Worm (Caenorhabditis elegans): Measurements from ENCODE around the gene his-1.

Gene his-1

ce11 chrV:16071167-16071566 lies 28.8 kb downstream of the his-1 start, which contains the start of gene nhr-176:
Gene nhr-176 (plus strand): TSS chrV:16071325.
- no peak for TF ChIP-seq ceh-62 (tag; optimal IDR thresholded peaks at IDR 0.05)
- TF ChIP-seq Y75B8A.6 (GFP tag; IDR thresholded peaks at IDR 0.05) = no peak
- no peak for TF ChIP-seq ztf-11 (tag; optimal IDR thresholded peaks at IDR 0.05)
- TF ChIP-seq nhr-102 (tag; optimal IDR thresholded peaks at IDR 0.05) = no peak
- peak; percentile 23 for TF ChIP-seq pqm-1 (tag; optimal IDR thresholded peaks at IDR 0.05)
- TF ChIP-seq daf-16 (GFP tag; optimal IDR thresholded peaks at IDR 0.05) = no peak
- peak; percentile 54 for TF ChIP-seq daf-16 (tag; optimal IDR thresholded peaks at IDR 0.05)
- TF ChIP-seq ztf-7 (tag; optimal IDR thresholded peaks at IDR 0.05) = no peak
- TF ChIP-seq F49E8.2 (tag; optimal IDR thresholded peaks at IDR 0.05; ENCODE audit: borderline replicate concordance) = no peak
- peak; percentile 43 for TF ChIP-seq dve-1 (tag; optimal IDR thresholded peaks at IDR 0.05; ENCODE audit: insufficient read depth)
- no peak for TF ChIP-seq dpl-1 (GFP tag; optimal IDR thresholded peaks at IDR 0.05)
- TF ChIP-seq F37D6.2 (tag; optimal IDR thresholded peaks at IDR 0.05) = no peak
- no peak for TF ChIP-seq ama-1 (optimal IDR thresholded peaks at IDR 0.05)
- TF ChIP-seq hif-1 (tag; optimal IDR thresholded peaks at IDR 0.05) = no peak
- TF ChIP-seq ZK546.5 (tag; optimal IDR thresholded peaks at IDR 0.05) = no peak
- TF ChIP-seq dmd-6 (GFP tag; IDR thresholded peaks at IDR 0.05) = peak; percentile 40; the same call in 1 of the 2 replicates
- no peak for TF ChIP-seq ceh-82 (tag; optimal IDR thresholded peaks at IDR 0.05)
- no peak for TF ChIP-seq dmd-8 (GFP tag; IDR thresholded peaks at IDR 0.05)
- TF ChIP-seq ces-1 (GFP tag; optimal IDR thresholded peaks at IDR 0.05) = no peak
- no peak for TF ChIP-seq T20F7.1 (GFP tag; optimal IDR thresholded peaks at IDR 0.05)
- TF ChIP-seq saeg-2 (GFP tag; IDR thresholded peaks at IDR 0.05) = no peak
- no peak for TF ChIP-seq pha-4 (GFP tag; IDR thresholded peaks at IDR 0.05)
- TF ChIP-seq pha-4 (tag; optimal IDR thresholded peaks at IDR 0.05) = no peak
- peak; percentile 89 for TF ChIP-seq nhr-28 (tag; optimal IDR thresholded peaks at IDR 0.05)
- peak in 1 of 2 experiments; percentile 62 for TF ChIP-seq unc-62 (GFP tag; optimal IDR thresholded peaks at IDR 0.05 in 1 of 2)
- TF ChIP-seq unc-62 (tag; optimal IDR thresholded peaks at IDR 0.05) = no peak

ce11 chrV:16073856-16074255 lies 31.5 kb downstream of the his-1 start, which contains the start of gene srj-10:
Gene srj-10 (minus strand): TSS chrV:16073956.
- TF ChIP-seq pqm-1 (tag; optimal IDR thresholded peaks at IDR 0.05) (no peak), dve-1 (tag; optimal IDR thresholded peaks at IDR 0.05; ENCODE audit: insufficient read depth) (no peak), daf-12 (tag; optimal IDR thresholded peaks at IDR 0.05) (no peak), nhr-102 (tag; optimal IDR thresholded peaks at IDR 0.05) (no peak), F49E8.2 (tag; optimal IDR thresholded peaks at IDR 0.05; ENCODE audit: borderline replicate concordance) (no peak), ceh-44 (GFP tag; IDR thresholded peaks at IDR 0.05) (no peak), ctbp-1 (GFP tag; IDR thresholded peaks at IDR 0.05) (no peak), madf-5 (GFP tag; IDR thresholded peaks at IDR 0.05) (no peak), unc-62 (GFP tag; optimal IDR thresholded peaks at IDR 0.05 in 1 of 2) (no peak), unc-62 (tag; optimal IDR thresholded peaks at IDR 0.05) (no peak), nhr-41 (GFP tag; IDR thresholded peaks at IDR 0.05) (no peak), set-16 (GFP tag; IDR thresholded peaks at IDR 0.05) (no peak), cey-2 (tag; optimal IDR thresholded peaks at IDR 0.05; ENCODE audit: borderline replicate concordance, insufficient read depth) (no peak)

ce11 chrV:16075250-16075709 lies 33.0 kb downstream of the his-1 start, which contains the start of the genes F14H3.12 and srj-29:
Gene F14H3.12 (minus strand): TSS chrV:16075323.
Gene srj-29 (plus strand): TSS chrV:16075659.
- no peak for TF ChIP-seq Y5F2A.4 (GFP tag; optimal IDR thresholded peaks at IDR 0.05)
- TF ChIP-seq mdl-1 (tag; optimal IDR thresholded peaks at IDR 0.05) = no peak
- no peak for TF ChIP-seq nhr-41 (GFP tag; IDR thresholded peaks at IDR 0.05)
- TF ChIP-seq Y75B8A.6 (GFP tag; IDR thresholded peaks at IDR 0.05) = no peak
- no peak for TF ChIP-seq lin-29 (GFP tag; IDR thresholded peaks at IDR 0.05)
- no peak for TF ChIP-seq lin-39 (tag; optimal IDR thresholded peaks at IDR 0.05)
- TF ChIP-seq madf-9 (GFP tag; conservative IDR thresholded peaks at IDR 0.05) = no peak
- TF ChIP-seq hlh-30 (tag; optimal IDR thresholded peaks at IDR 0.05; ENCODE audit: insufficient read depth) = no peak
- TF ChIP-seq dmd-6 (GFP tag; IDR thresholded peaks at IDR 0.05) = peak; percentile 74
- no peak for TF ChIP-seq Y105C5A.15 (GFP tag; IDR thresholded peaks at IDR 0.05)
- no peak for TF ChIP-seq php-3 (GFP tag; IDR thresholded peaks at IDR 0.05)
- no peak for TF ChIP-seq nhr-11 (tag; optimal IDR thresholded peaks at IDR 0.05)
- no peak for TF ChIP-seq ctbp-1 (GFP tag; IDR thresholded peaks at IDR 0.05)
- peak; percentile 74 for TF ChIP-seq nhr-28 (tag; optimal IDR thresholded peaks at IDR 0.05)
- no peak for TF ChIP-seq ceh-62 (tag; optimal IDR thresholded peaks at IDR 0.05)
- no peak for TF ChIP-seq egl-27 (tag; optimal IDR thresholded peaks at IDR 0.05)
- TF ChIP-seq nhr-6 (tag; optimal IDR thresholded peaks at IDR 0.05) = no peak
- TF ChIP-seq egl-43 (GFP tag; IDR thresholded peaks at IDR 0.05) = no peak
- peak; percentile 73 for TF ChIP-seq pqm-1 (tag; optimal IDR thresholded peaks at IDR 0.05)
- no peak for TF ChIP-seq nhr-111 (GFP tag; optimal IDR thresholded peaks at IDR 0.05)
- no peak for TF ChIP-seq ceh-20 (GFP tag; IDR thresholded peaks at IDR 0.05)
- TF ChIP-seq tag-97 (GFP tag; IDR thresholded peaks at IDR 0.05) = no peak

All from whole organism, L4 larva.